Fruit fly (Drosophila melanogaster): ENCODE data around the gene CG4408.

The CG4408 gene

DNA sequence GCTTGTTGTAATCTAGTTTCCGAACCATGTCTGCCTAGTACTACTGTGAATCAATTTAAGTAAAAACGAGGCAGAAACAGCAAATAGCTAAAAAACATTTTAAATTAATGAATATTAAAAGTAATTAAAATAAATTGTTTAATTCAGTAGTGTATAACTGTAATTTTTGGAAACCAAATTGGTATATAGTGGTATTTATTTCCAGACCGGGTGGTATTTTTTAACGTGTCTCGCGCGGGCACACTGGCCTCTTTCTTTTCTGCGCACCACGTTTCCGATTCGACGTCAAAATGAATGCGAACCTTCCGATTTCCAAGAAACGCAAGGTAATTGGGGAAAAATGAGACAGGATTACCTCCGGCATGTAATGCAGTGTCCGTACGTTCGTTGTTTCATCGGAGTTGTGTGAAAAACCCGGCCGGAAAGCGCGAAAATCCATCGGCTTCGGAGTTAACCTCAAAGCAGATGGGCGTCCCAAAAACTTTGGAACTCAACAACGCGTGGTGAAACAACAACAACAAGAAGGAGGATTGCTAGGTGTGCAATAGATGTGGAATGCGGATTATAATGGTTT is 4.7 kb downstream of the CG4408 start, which contains the start of gene RpS3 (continued):
- no peak for TF ChIP-seq CG10147 (GFP tag; optimal IDR thresholded peaks at IDR 0.05)
- TF ChIP-seq Lpt (GFP tag; optimal IDR thresholded peaks at IDR 0.05) = no peak
- no peak for TF ChIP-seq CG6654 (GFP tag; optimal IDR thresholded peaks at IDR 0.05)
- TF ChIP-seq CG18619 (GFP tag; optimal IDR thresholded peaks at IDR 0.05) = no peak
- no peak for TF ChIP-seq hb (GFP tag; IDR thresholded peaks at IDR 0.05; ENCODE audit: partially characterized antibody)
- TF ChIP-seq cato (GFP tag; optimal IDR thresholded peaks at IDR 0.05; ENCODE audit: borderline replicate concordance) = no peak
- TF ChIP-seq CG4730 (GFP tag; IDR thresholded peaks at IDR 0.05) = no peak
- TF ChIP-seq Usf (GFP tag; optimal IDR thresholded peaks at IDR 0.05) = no peak
- TF ChIP-seq CG2889 (GFP tag; IDR thresholded peaks at IDR 0.05) = no peak
- peak; percentile 30; the same call in 1 of the 2 replicates for TF ChIP-seq MBD-R2 (GFP tag; IDR thresholded peaks at IDR 0.05)
- no peak for TF ChIP-seq sima (GFP tag; optimal IDR thresholded peaks at IDR 0.05)
- no peak for TF ChIP-seq CG9932 (GFP tag; IDR thresholded peaks at IDR 0.05)
- TF ChIP-seq ind (GFP tag; optimal IDR thresholded peaks at IDR 0.05) = no peak
- no peak for TF ChIP-seq CG13424 (tag; optimal IDR thresholded peaks at IDR 0.05)
- no peak for TF ChIP-seq ham (GFP tag; IDR thresholded peaks at IDR 0.05)
- TF ChIP-seq CG8281 (tag; optimal IDR thresholded peaks at IDR 0.05) = no peak
- peak; percentile 24 for TF ChIP-seq CG30020 (tag; optimal IDR thresholded peaks at IDR 0.05)
- TF ChIP-seq maf-S (GFP tag; optimal IDR thresholded peaks at IDR 0.05) = no peak
- no peak for TF ChIP-seq Drgx (GFP tag; IDR thresholded peaks at IDR 0.05)
- TF ChIP-seq CG6854 (GFP tag; optimal IDR thresholded peaks at IDR 0.05) = peak; percentile 23
- TF ChIP-seq CG12104 (GFP tag; optimal IDR thresholded peaks at IDR 0.05) = no peak
- no peak for TF ChIP-seq Ets65A (GFP tag)
- no peak for TF ChIP-seq zf30C (GFP tag; optimal IDR thresholded peaks at IDR 0.05)
- TF ChIP-seq CG31441 (GFP tag; IDR thresholded peaks at IDR 0.05) = no peak; the same call in 1 of the 2 replicates
- no peak for TF ChIP-seq Elba2 (GFP tag; optimal IDR thresholded peaks at IDR 0.05)
- no peak for TF ChIP-seq gt (GFP tag; IDR thresholded peaks at IDR 0.05)
- no peak for TF ChIP-seq GATAe (GFP tag; conservative IDR thresholded peaks at IDR 0.05)
- no peak for TF ChIP-seq kni (GFP tag; optimal IDR thresholded peaks at IDR 0.05)
- no peak for TF ChIP-seq Dfd (GFP tag; optimal IDR thresholded peaks at IDR 0.05)
- no peak for TF ChIP-seq Hmx (GFP tag; optimal IDR thresholded peaks at IDR 0.05)
- TF ChIP-seq NC2α (GFP tag; optimal IDR thresholded peaks at IDR 0.05) = no peak
- no peak for TF ChIP-seq CG30403 (GFP tag; optimal IDR thresholded peaks at IDR 0.05)
- no peak for TF ChIP-seq ken (GFP tag; IDR thresholded peaks at IDR 0.05)
- no peak for TF ChIP-seq pan (optimal IDR thresholded peaks at IDR 0.05)
- no peak for TF ChIP-seq pan (GFP tag; optimal IDR thresholded peaks at IDR 0.05 in 1 of 2, IDR thresholded peaks at IDR 0.05 in 1 of 2)
- no peak for TF ChIP-seq aop (GFP tag; IDR thresholded peaks at IDR 0.05)
- TF ChIP-seq Abd-B (GFP tag; optimal IDR thresholded peaks at IDR 0.05) = no peak
- TF ChIP-seq CG7839 (tag; optimal IDR thresholded peaks at IDR 0.05) = peak; percentile 14
- no peak for TF ChIP-seq z (GFP tag; IDR thresholded peaks at IDR 0.05)
- no peak for TF ChIP-seq Dbx (GFP tag; IDR thresholded peaks at IDR 0.05)
- TF ChIP-seq hbn (GFP tag; IDR thresholded peaks at IDR 0.05; ENCODE audit: partially characterized antibody) = no peak
- TF ChIP-seq Gug (GFP tag; IDR thresholded peaks at IDR 0.05) = no peak
- peak; percentile 48 for TF ChIP-seq CG17385 (GFP tag; optimal IDR thresholded peaks at IDR 0.05)
- TF ChIP-seq exex (tag; optimal IDR thresholded peaks at IDR 0.05) = peak; percentile 9
- no peak for TF ChIP-seq Trl (optimal IDR thresholded peaks at IDR 0.05)
- no peak for TF ChIP-seq Trl (GFP tag; optimal IDR thresholded peaks at IDR 0.05)
- no peak for TF ChIP-seq HLH54F (GFP tag; optimal IDR thresholded peaks at IDR 0.05)
- TF ChIP-seq CG11723 (GFP tag; optimal IDR thresholded peaks at IDR 0.05) = no peak
- TF ChIP-seq CG10462 (GFP tag; optimal IDR thresholded peaks at IDR 0.05) = no peak
- peak in 1 of 3 experiments; percentile 24 for TF ChIP-seq lola (GFP tag; optimal IDR thresholded peaks at IDR 0.05)
- TF ChIP-seq CG6813 (GFP tag; optimal IDR thresholded peaks at IDR 0.05) = no peak
- peak; percentile 68 for TF ChIP-seq nom (GFP tag; optimal IDR thresholded peaks at IDR 0.05)

All from whole organism, embryonic.